Worm (Caenorhabditis elegans): Measurements from ENCODE around the gene rnh-2.

rnh-2 gene

DNA sequence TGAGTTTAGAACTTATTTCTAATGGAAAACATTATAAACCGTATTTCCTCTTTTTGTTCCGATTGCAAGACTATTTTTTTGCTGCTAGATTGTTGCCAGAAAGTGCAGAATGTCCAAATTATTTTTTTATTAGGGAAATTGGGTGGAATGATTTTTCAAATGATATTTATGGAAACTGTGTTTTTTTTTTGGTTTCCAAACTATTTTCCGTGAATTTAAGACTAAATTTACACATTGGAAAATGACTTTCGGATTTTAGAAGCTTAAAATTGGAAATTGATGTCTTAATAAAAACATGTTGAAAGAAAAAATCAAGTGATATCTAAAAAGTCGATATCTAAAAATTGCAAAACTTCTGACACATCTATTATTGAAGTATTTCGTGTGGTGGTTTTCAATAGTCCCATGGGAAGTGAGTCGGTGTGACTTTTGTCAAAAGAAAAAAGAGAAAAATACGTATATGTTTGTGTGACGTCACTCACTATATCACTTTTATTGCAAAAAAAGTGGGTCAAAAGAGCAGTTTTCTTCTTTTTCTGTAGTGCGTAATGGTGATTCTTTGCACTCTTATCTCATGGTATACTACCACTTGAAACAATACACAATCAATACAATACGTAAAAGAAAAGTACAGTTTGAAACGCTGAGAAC, 12.8 kb upstream of the rnh-2 start:
- no peak for TF ChIP-seq T22C8.4 (GFP tag; IDR thresholded peaks at IDR 0.05)

DNA sequence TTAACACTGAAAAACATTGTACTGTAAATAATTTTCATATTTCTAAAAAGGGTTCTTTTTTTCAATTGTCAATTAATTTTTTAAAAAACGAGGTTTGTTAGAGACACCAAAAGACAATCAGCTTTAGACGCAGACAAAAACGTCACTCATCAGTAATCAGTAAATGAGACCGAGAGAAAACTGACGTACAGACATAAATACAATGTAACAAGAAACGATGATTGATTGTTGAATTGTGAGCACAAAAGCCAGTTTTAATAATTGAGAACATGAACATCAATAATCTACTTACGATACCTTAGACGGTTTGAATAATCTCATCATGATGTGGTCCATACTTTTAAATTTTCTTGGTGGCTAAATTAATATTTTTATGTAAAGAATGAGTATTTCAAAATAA, 10.2 kb upstream of the rnh-2 start:
- no peak for TF ChIP-seq cog-1 (tag; optimal IDR thresholded peaks at IDR 0.05)
- no peak for TF ChIP-seq ztf-29 (GFP tag; IDR thresholded peaks at IDR 0.05)
- no peak for TF ChIP-seq T22C8.4 (GFP tag; IDR thresholded peaks at IDR 0.05)
- no peak for TF ChIP-seq klf-2 (GFP tag; conservative IDR thresholded peaks at IDR 0.05)
- TF ChIP-seq ztf-23 (GFP tag; IDR thresholded peaks at IDR 0.05): no peak
- no peak for TF ChIP-seq tab-1 (GFP tag; IDR thresholded peaks at IDR 0.05)
- TF ChIP-seq med-1 (GFP tag; optimal IDR thresholded peaks at IDR 0.05; ENCODE audit: insufficient read depth): no peak
- TF ChIP-seq flt-1 (GFP tag; IDR thresholded peaks at IDR 0.05): no peak
- no peak for TF ChIP-seq ref-1 (GFP tag; conservative IDR thresholded peaks at IDR 0.05)

DNA sequence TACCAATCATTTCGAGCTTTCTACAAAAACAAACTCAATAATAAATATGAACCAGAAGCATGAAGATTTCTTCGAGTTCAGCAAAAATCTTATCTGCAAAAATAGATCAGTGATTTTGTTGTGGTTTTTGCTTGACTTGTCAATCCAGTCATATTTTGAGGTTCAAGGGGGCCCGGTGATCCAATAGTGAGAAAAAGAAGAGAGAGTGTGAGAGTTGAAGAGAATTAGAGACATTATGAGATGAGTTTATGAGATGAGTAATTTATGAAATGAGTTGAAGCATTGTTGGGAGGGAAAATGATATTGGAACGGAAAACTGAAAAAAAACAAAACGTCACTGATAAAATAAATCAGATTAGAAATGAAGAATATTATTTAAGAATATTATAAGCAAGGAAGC, 8.0 kb upstream of the rnh-2 start, which contains the start of gene T13H5.1:
T13H5.1 (minus strand) TSS at position 101 of the 400 bp plus-strand sequence.
- TF ChIP-seq ztf-23 (GFP tag; IDR thresholded peaks at IDR 0.05): no peak
- no peak for TF ChIP-seq cog-1 (tag; optimal IDR thresholded peaks at IDR 0.05)
- no peak for TF ChIP-seq T22C8.4 (GFP tag; IDR thresholded peaks at IDR 0.05)
- no peak for TF ChIP-seq med-1 (GFP tag; optimal IDR thresholded peaks at IDR 0.05; ENCODE audit: insufficient read depth)
- TF ChIP-seq tab-1 (GFP tag; IDR thresholded peaks at IDR 0.05): no peak
- no peak for TF ChIP-seq ref-1 (GFP tag; conservative IDR thresholded peaks at IDR 0.05)
- no peak for TF ChIP-seq flt-1 (GFP tag; IDR thresholded peaks at IDR 0.05)
- no peak for TF ChIP-seq ztf-29 (GFP tag; IDR thresholded peaks at IDR 0.05)
- no peak for TF ChIP-seq klf-2 (GFP tag; conservative IDR thresholded peaks at IDR 0.05)

DNA sequence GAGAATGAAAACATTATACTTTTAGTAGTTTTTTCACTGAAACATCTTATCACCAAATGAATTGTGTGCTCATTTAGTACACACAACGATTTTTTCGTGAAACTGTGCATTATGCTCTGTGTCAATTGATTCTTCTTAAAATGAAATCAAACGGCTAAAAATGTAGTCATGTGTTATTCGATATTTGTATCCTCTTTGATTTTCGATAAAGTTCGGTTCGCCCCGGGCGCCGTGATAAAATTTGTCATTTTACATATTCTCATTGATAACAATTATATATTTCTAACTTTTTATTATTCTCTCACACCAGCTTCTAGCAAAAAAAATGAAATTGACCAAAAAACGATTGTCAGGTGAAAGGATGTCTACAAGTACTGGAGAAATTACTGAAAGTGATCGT, 2.2 kb upstream of the rnh-2 start, which contains the start of gene ctg-2:
ctg-2 (plus strand) TSS at position 326 of the 400 bp plus-strand sequence.
- no peak for TF ChIP-seq klf-2 (GFP tag; conservative IDR thresholded peaks at IDR 0.05)
- TF ChIP-seq T22C8.4 (GFP tag; IDR thresholded peaks at IDR 0.05): no peak
- no peak for TF ChIP-seq ztf-29 (GFP tag; IDR thresholded peaks at IDR 0.05)
- no peak for TF ChIP-seq ref-1 (GFP tag; conservative IDR thresholded peaks at IDR 0.05)

DNA sequence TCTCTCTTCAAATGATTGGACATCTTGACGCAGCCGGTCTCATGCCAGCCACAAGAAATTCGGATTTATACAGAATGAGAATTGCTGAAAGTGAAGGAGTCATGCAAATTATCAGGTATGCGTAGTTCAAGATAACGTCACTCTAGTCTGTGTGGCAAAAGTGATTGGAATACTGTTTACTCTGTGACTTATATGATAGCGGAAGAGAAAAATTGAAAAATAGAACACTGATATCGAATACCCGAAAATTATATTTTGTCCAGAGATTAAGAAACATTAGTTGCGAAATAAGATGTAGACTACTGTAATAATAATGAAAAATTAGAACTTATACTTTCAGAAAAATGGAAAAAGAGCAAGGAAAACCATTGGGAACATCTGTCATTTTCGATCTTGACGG, 1.4 kb upstream of the rnh-2 start:
- TF ChIP-seq T22C8.4 (GFP tag; IDR thresholded peaks at IDR 0.05) (no peak), klf-2 (GFP tag; conservative IDR thresholded peaks at IDR 0.05) (no peak), flt-1 (GFP tag; IDR thresholded peaks at IDR 0.05) (no peak), med-1 (GFP tag; optimal IDR thresholded peaks at IDR 0.05; ENCODE audit: insufficient read depth) (no peak), ref-1 (GFP tag; conservative IDR thresholded peaks at IDR 0.05) (no peak), tab-1 (GFP tag; IDR thresholded peaks at IDR 0.05) (no peak), ztf-23 (GFP tag; IDR thresholded peaks at IDR 0.05) (no peak), ztf-29 (GFP tag; IDR thresholded peaks at IDR 0.05) (no peak), cog-1 (tag; optimal IDR thresholded peaks at IDR 0.05) (no peak)

DNA sequence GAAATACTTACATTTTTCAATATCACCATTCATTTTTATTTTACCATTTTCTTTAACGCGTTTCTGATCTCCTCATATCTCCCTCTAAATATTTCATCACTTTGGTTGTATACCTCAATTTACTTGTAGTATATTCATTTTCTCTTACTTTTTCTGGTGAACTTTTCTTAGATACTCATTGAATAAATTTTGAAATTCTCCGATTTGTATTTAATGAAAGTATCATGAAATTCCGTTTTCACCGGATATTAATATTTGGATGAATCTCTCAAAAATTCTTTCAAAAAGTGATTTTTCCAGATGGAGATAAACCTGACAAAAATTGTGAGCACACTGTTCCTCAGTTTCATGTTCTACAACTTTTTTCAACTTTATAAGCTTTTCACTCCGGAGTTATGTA, 1.3 kb downstream of the rnh-2 start, which contains the start of gene T13H5.8:
T13H5.8 (plus strand) TSS at position 301 of the 400 bp plus-strand sequence.
- TF ChIP-seq ztf-23 (GFP tag; IDR thresholded peaks at IDR 0.05) (no peak), klf-2 (GFP tag; conservative IDR thresholded peaks at IDR 0.05) (no peak), ref-1 (GFP tag; conservative IDR thresholded peaks at IDR 0.05) (no peak)

DNA sequence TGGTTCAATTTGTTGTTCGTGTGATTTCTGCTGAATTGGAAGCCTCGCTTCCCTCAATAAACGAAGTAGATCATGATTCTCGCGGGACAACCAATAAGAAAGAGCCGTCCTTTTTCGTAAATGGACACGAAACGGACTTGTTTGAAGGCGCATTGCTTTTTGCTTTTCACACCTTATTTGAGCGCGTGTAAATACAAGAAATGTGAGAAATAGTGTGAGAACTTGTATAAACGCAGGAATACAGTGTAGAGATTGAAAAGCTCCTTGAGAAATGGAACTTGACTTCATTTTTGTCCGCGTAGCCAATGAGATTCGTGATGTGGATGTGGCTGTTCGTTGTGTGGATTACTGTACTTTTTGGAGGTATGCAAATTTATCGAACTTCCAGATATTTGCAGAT, 3.7 kb downstream of the rnh-2 start, which contains the start of gene cht-2:
cht-2 (plus strand) TSS at position 301 of the 400 bp plus-strand sequence.
- TF ChIP-seq ztf-23 (GFP tag; IDR thresholded peaks at IDR 0.05) (no peak), flt-1 (GFP tag; IDR thresholded peaks at IDR 0.05) (no peak), ztf-29 (GFP tag; IDR thresholded peaks at IDR 0.05) (no peak), ref-1 (GFP tag; conservative IDR thresholded peaks at IDR 0.05) (no peak), klf-2 (GFP tag; conservative IDR thresholded peaks at IDR 0.05) (no peak), med-1 (GFP tag; optimal IDR thresholded peaks at IDR 0.05; ENCODE audit: insufficient read depth) (no peak), tab-1 (GFP tag; IDR thresholded peaks at IDR 0.05) (no peak), cog-1 (tag; optimal IDR thresholded peaks at IDR 0.05) (no peak), T22C8.4 (GFP tag; IDR thresholded peaks at IDR 0.05) (no peak)

DNA sequence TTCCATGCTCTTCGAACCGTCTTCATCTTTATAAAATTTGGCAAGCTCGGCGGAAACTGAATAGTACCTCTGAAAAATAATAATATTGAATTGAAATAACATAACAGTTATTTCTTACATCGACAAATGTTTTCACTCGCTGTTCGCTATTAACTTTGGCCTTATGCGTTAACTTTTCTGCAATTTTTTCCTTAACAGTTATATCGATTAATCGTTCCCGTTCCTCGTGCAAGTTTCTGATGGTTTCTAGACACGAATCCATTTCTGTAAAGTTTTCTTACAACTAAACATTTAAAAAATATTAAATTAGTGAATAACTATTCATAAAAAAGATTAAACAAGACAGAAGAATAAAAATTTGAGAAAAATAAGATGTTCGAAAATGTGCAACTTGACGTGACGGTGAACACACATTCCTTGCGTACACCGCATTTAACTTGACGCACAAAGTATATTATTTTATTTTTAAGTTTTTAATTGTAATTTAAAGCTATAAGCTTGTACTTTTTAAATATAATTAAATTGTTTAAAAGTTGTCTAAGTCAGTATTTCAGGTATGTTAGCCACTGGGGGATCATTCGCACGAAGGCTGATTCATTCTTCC, 8.3 kb downstream of the rnh-2 start, which contains the start of the genes prp-9 and mrps-18B:
prp-9 (minus strand) TSS at position 264 of the 604 bp plus-strand sequence.
mrps-18B (plus strand) TSS at position 549 of the 604 bp plus-strand sequence.
- TF ChIP-seq tab-1 (GFP tag; IDR thresholded peaks at IDR 0.05) (no peak), ref-1 (GFP tag; conservative IDR thresholded peaks at IDR 0.05) (no peak), med-1 (GFP tag; optimal IDR thresholded peaks at IDR 0.05; ENCODE audit: insufficient read depth) (no peak), ztf-29 (GFP tag; IDR thresholded peaks at IDR 0.05) (no peak), cog-1 (tag; optimal IDR thresholded peaks at IDR 0.05) (no peak), T22C8.4 (GFP tag; IDR thresholded peaks at IDR 0.05) (no peak), klf-2 (GFP tag; conservative IDR thresholded peaks at IDR 0.05) (no peak)

DNA sequence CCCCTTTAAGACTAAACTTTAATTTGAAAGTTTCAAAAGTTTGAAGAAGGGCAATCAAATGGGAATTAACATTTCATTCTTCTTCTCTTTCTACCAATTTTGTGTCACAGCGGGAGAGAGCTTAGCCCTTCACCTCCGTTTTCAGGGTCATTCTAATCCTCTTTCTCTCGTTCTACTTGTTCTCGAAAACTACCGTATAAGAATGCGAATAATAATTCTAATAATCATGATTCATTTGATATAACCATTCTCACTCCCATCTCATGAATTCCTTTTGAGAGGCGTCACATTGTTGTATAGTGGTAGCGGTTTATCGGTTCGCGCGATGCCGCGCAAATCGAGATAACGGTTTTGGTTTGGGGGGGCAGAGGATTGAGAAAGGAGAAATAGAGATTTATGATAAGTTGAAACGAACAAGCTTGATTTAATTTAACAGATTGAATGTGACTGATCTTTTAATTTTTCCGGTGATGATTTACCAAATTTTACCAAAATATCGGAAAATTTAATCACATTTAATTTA, 12.3 kb downstream of the rnh-2 start:
- no peak for TF ChIP-seq cog-1 (tag; optimal IDR thresholded peaks at IDR 0.05)
- no peak for TF ChIP-seq klf-2 (GFP tag; conservative IDR thresholded peaks at IDR 0.05)
- no peak for TF ChIP-seq T22C8.4 (GFP tag; IDR thresholded peaks at IDR 0.05)
- no peak for TF ChIP-seq ztf-29 (GFP tag; IDR thresholded peaks at IDR 0.05)
- no peak for TF ChIP-seq flt-1 (GFP tag; IDR thresholded peaks at IDR 0.05)
- TF ChIP-seq tab-1 (GFP tag; IDR thresholded peaks at IDR 0.05): no peak
- no peak for TF ChIP-seq med-1 (GFP tag; optimal IDR thresholded peaks at IDR 0.05; ENCODE audit: insufficient read depth)
